Worm (Caenorhabditis elegans): ENCODE results near the gene R13D11.1.

R13D11.1 gene

DNA sequence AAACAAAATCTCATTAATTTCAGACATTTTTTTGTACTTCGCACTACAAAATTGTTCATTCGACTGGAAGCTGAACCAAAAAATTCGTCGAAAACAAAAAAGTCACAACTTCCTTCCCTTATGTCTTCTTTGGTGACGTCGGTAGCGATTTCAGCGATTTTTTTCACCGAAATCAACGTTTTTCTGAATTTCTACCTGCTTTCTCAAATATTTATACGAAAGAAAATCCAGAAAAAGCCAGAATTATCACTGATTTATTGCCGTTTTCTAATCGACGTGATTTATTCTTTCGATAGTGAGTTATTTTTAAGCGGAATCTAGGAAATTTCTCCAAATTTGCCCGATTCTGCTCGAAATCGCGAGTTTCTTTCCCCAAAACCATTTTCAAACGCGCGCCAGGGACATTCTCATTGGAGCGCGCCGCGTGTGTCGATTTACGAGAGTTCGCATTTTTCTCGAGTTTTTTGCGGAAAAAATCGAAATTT lies 42.4 kb upstream of the R13D11.1 start, which contains the start of gene srbc-58 (continued):
- TF ChIP-seq Y48G9A.11 (GFP tag; IDR thresholded peaks at IDR 0.05) (no peak), lin-39 (tag; optimal IDR thresholded peaks at IDR 0.05) (no peak), nhr-10 (tag; optimal IDR thresholded peaks at IDR 0.05) (no peak), spr-1 (tag; optimal IDR thresholded peaks at IDR 0.05) (no peak), rbr-2 (tag; optimal IDR thresholded peaks at IDR 0.05) (peak; percentile 21), ces-1 (GFP tag; optimal IDR thresholded peaks at IDR 0.05) (no peak), fos-1 (tag; optimal IDR thresholded peaks at IDR 0.05) (no peak), nhr-48 (tag; optimal IDR thresholded peaks at IDR 0.05) (no peak), nhr-6 (tag; optimal IDR thresholded peaks at IDR 0.05) (no peak), nhr-25 (tag; optimal IDR thresholded peaks at IDR 0.05; ENCODE audit: borderline replicate concordance, insufficient read depth) (no peak), egl-43 (GFP tag; IDR thresholded peaks at IDR 0.05) (no peak), ctbp-1 (GFP tag; IDR thresholded peaks at IDR 0.05) (0 out of 2 replicates have a peak, but pooled peaks have one; percentile 21), fkh-10 (GFP tag; optimal IDR thresholded peaks at IDR 0.05) (no peak), pha-4 (GFP tag; IDR thresholded peaks at IDR 0.05) (peak; percentile 11; the same call in 1 of the 2 replicates), pha-4 (tag; optimal IDR thresholded peaks at IDR 0.05) (no peak), sdz-12 (GFP tag; optimal IDR thresholded peaks at IDR 0.05) (no peak), zag-1 (tag; optimal IDR thresholded peaks at IDR 0.05) (no peak), F49E8.2 (tag; optimal IDR thresholded peaks at IDR 0.05; ENCODE audit: borderline replicate concordance) (peak; percentile 86), saeg-2 (GFP tag; IDR thresholded peaks at IDR 0.05) (no peak), madf-5 (GFP tag; IDR thresholded peaks at IDR 0.05) (no peak), nhr-102 (tag; optimal IDR thresholded peaks at IDR 0.05) (no peak), nhr-42 (GFP tag; IDR thresholded peaks at IDR 0.05) (0 out of 2 replicates have a peak, but pooled peaks have one; percentile 38), daf-19 (GFP tag; conservative IDR thresholded peaks at IDR 0.05) (no peak), hmg-1.1 (GFP tag; IDR thresholded peaks at IDR 0.05) (no peak), aly-2 (tag; optimal IDR thresholded peaks at IDR 0.05) (no peak), nhr-77 (tag; optimal IDR thresholded peaks at IDR 0.05) (no peak), lsy-2 (tag; optimal IDR thresholded peaks at IDR 0.05) (peak in 1 of 2 experiments; percentile 52), nhr-76 (tag; optimal IDR thresholded peaks at IDR 0.05) (no peak), zip-2 (tag; optimal IDR thresholded peaks at IDR 0.05) (no peak), R02D3.7 (tag; optimal IDR thresholded peaks at IDR 0.05) (peak; percentile 60), snpc-1.2 (GFP tag; IDR thresholded peaks at IDR 0.05) (0 out of 2 replicates have a peak, but pooled peaks have one; percentile 35), T26A8.4 (GFP tag; IDR thresholded peaks at IDR 0.05) (0 out of 2 replicates have a peak, but pooled peaks have one; percentile 63), dve-1 (tag; optimal IDR thresholded peaks at IDR 0.05; ENCODE audit: insufficient read depth) (no peak), attf-4 (tag; optimal IDR thresholded peaks at IDR 0.05) (no peak), zip-11 (GFP tag; IDR thresholded peaks at IDR 0.05) (no peak), lin-13 (GFP tag; optimal IDR thresholded peaks at IDR 0.05) (no peak), lin-29 (GFP tag; IDR thresholded peaks at IDR 0.05) (no peak), nhr-28 (tag; optimal IDR thresholded peaks at IDR 0.05) (no peak), hlh-30 (tag; optimal IDR thresholded peaks at IDR 0.05; ENCODE audit: insufficient read depth) (no peak), unc-62 (GFP tag; optimal IDR thresholded peaks at IDR 0.05 in 1 of 2) (no peak), unc-62 (tag; optimal IDR thresholded peaks at IDR 0.05) (no peak), php-3 (GFP tag; IDR thresholded peaks at IDR 0.05) (no peak), F37D6.2 (tag; optimal IDR thresholded peaks at IDR 0.05) (no peak), egl-27 (tag; optimal IDR thresholded peaks at IDR 0.05) (no peak), tra-1 (GFP tag; IDR thresholded peaks at IDR 0.05) (no peak), ztf-11 (tag; optimal IDR thresholded peaks at IDR 0.05) (no peak), aha-1 (tag) (peak; percentile 68), ceh-44 (GFP tag; IDR thresholded peaks at IDR 0.05) (no peak), daf-12 (tag; optimal IDR thresholded peaks at IDR 0.05) (no peak), Y75B8A.6 (GFP tag; IDR thresholded peaks at IDR 0.05) (no peak), lir-3 (tag; optimal IDR thresholded peaks at IDR 0.05) (no peak), lin-15B (tag; optimal IDR thresholded peaks at IDR 0.05) (no peak), nhr-11 (tag; optimal IDR thresholded peaks at IDR 0.05) (no peak)

Data from whole organism, L4 larva.